Worm (Caenorhabditis elegans): ENCODE data around the gene col-132.

Gene col-132

ce11 chrIV:13090967-13091366 is at the start of gene col-132:
TSS of gene col-132 (minus strand) at chrIV:13091067.
- TF ChIP-seq ceh-8 (GFP tag; optimal IDR thresholded peaks at IDR 0.05) (no peak), lin-14 (GFP tag; optimal IDR thresholded peaks at IDR 0.05) (no peak), rnt-1 (tag; optimal IDR thresholded peaks at IDR 0.05) (no peak), nhr-85 (tag) (no peak), Y116A8C.19 (tag; optimal IDR thresholded peaks at IDR 0.05; ENCODE audit: borderline replicate concordance) (no peak), C04F5.9 (tag; optimal IDR thresholded peaks at IDR 0.05) (no peak), C16A3.4 (tag; optimal IDR thresholded peaks at IDR 0.05) (no peak), mdl-1 (tag; optimal IDR thresholded peaks at IDR 0.05) (no peak)

ce11 chrIV:13127720-13128119 is 36.9 kb upstream of the col-132 start:
- no peak for TF ChIP-seq sox-4 (tag; optimal IDR thresholded peaks at IDR 0.05)
- no peak for TF ChIP-seq efl-1 (optimal IDR thresholded peaks at IDR 0.05)
- peak in 1 of 2 experiments; percentile 39 for TF ChIP-seq efl-1 (GFP tag; optimal IDR thresholded peaks at IDR 0.05 in 1 of 2)

DNA sequence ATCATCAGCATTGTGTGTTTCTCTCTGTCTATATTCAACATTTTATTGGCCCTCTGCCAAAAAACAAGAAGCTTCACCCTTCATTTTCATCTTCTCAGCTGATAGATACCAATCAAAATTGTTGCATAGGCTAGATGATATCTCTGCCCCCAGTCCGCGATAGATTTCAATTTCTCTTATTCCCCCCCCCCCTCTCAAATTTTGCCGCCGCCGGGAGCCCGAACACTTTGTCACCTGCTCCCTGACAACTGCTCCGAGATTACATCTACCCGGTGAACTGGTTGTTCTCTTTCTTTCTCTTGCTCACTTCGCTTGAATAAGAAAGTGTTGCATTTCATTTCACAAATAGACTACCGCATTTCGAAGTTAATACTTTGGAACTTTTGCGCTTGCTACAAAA is 35.1 kb upstream of the col-132 start:
- TF ChIP-seq pag-3 (tag; optimal IDR thresholded peaks at IDR 0.05; ENCODE audit: borderline replicate concordance, insufficient read depth) (peak; percentile 48), unc-86 (tag; optimal IDR thresholded peaks at IDR 0.05) (no peak), ceh-82 (tag; optimal IDR thresholded peaks at IDR 0.05) (no peak), lin-14 (GFP tag; optimal IDR thresholded peaks at IDR 0.05) (peak; percentile 66), efl-3 (GFP tag; optimal IDR thresholded peaks at IDR 0.05) (no peak)

- TF ChIP-seq unc-130 (tag; optimal IDR thresholded peaks at IDR 0.05), result no peak
- TF ChIP-seq nhr-90 (tag; optimal IDR thresholded peaks at IDR 0.05; ENCODE audit: poor library complexity), result no peak
- no peak for TF ChIP-seq pqm-1 (tag; optimal IDR thresholded peaks at IDR 0.05)
- no peak for TF ChIP-seq C16A3.4 (tag; optimal IDR thresholded peaks at IDR 0.05)
- no peak for TF ChIP-seq vab-15 (tag; optimal IDR thresholded peaks at IDR 0.05)
- TF ChIP-seq elt-3 (tag; optimal IDR thresholded peaks at IDR 0.05), result no peak
Observed at ce11 chrIV:13121396-13121795, 30.5 kb upstream of the col-132 start.

- TF ChIP-seq lsy-2 (tag; optimal IDR thresholded peaks at IDR 0.05) (peak in 1 of 2 experiments; percentile 8), xbp-1 (tag; optimal IDR thresholded peaks at IDR 0.05) (no peak), mab-9 (GFP tag; IDR thresholded peaks at IDR 0.05) (0 out of 2 replicates have a peak, but pooled peaks have one; percentile 26), lin-14 (GFP tag; optimal IDR thresholded peaks at IDR 0.05) (peak; percentile 27)
Observed at ce11 chrIV:13118794-13119193, 27.9 kb upstream of the col-132 start, which contains the start of gene unc-30. TSS of gene unc-30 (plus strand) at chrIV:13118977.

- TF ChIP-seq nhr-12 (tag; optimal IDR thresholded peaks at IDR 0.05), result no peak
- TF ChIP-seq pax-3 (tag; optimal IDR thresholded peaks at IDR 0.05), result no peak
- no peak for TF ChIP-seq lin-15B (tag; optimal IDR thresholded peaks at IDR 0.05)
- peak; percentile 87 for TF ChIP-seq blmp-1 (tag; optimal IDR thresholded peaks at IDR 0.05)
- TF ChIP-seq C16A3.4 (tag; optimal IDR thresholded peaks at IDR 0.05), result no peak
Observed at ce11 chrIV:13116679-13117078, 25.8 kb upstream of the col-132 start.

- TF ChIP-seq mdl-1 (tag; optimal IDR thresholded peaks at IDR 0.05) (no peak), lin-14 (GFP tag; optimal IDR thresholded peaks at IDR 0.05) (no peak), rnt-1 (tag; optimal IDR thresholded peaks at IDR 0.05) (no peak)
Observed at ce11 chrIV:13112982-13113381, 22.1 kb upstream of the col-132 start, which contains the start of gene best-2. TSS of gene best-2 (minus strand) at chrIV:13113082.

ce11 chrIV:13110876-13111275 is 20.0 kb upstream of the col-132 start:
- TF ChIP-seq aly-2 (tag; optimal IDR thresholded peaks at IDR 0.05) (no peak), lin-14 (GFP tag; optimal IDR thresholded peaks at IDR 0.05) (peak; percentile 11), nhr-12 (tag; optimal IDR thresholded peaks at IDR 0.05) (no peak), xbp-1 (tag; optimal IDR thresholded peaks at IDR 0.05) (no peak), elt-2 (tag; optimal IDR thresholded peaks at IDR 0.05) (no peak), mep-1 (tag; optimal IDR thresholded peaks at IDR 0.05) (no peak), swsn-7 (tag; optimal IDR thresholded peaks at IDR 0.05) (no peak), pqm-1 (tag; optimal IDR thresholded peaks at IDR 0.05) (no peak), blmp-1 (tag; optimal IDR thresholded peaks at IDR 0.05) (peak; percentile 74), snu-23 (GFP tag; optimal IDR thresholded peaks at IDR 0.05) (peak; percentile 15), nhr-20 (tag; optimal IDR thresholded peaks at IDR 0.05) (peak; percentile 19), unc-130 (tag; optimal IDR thresholded peaks at IDR 0.05) (peak; percentile 1), fkh-4 (tag; optimal IDR thresholded peaks at IDR 0.05; ENCODE audit: borderline replicate concordance) (no peak), lin-35 (GFP tag; optimal IDR thresholded peaks at IDR 0.05) (no peak), nhr-19 (GFP tag; conservative IDR thresholded peaks at IDR 0.05) (peak; percentile 27; the same call in 1 of the 2 replicates), elt-3 (tag; optimal IDR thresholded peaks at IDR 0.05) (peak in 3 of 6 experiments; percentile 66 to 82 (median 66)), lsy-2 (tag; optimal IDR thresholded peaks at IDR 0.05) (peak in 1 of 2 experiments; percentile 19)
